Fruit fly (Drosophila melanogaster): ENCODE results near the gene Nca.

DNA sequence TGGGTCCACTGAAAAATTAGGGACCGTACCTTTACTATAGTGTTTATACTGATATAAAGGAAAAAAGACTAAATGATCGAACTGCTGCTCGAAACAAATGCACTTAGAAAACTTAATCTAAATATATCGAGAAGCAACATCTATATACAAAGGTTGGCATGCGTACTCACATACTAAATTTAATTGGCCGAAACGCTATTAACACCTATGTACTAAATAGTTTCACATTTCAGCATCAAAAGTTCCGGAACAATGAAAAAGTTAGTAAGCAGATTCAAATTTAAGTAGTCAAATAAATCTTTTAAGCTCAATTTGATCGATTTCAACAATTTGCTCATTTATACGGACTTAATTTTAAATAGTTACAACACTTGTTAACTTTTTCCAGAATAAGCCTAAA is 567 bp upstream of the Nca start, which contains the start of gene fln:
- TF ChIP-seq ttk (optimal IDR thresholded peaks at IDR 0.05) (no peak), Myc (optimal IDR thresholded peaks at IDR 0.05) (no peak), psq (optimal IDR thresholded peaks at IDR 0.05) (no peak), h (optimal IDR thresholded peaks at IDR 0.05) (no peak)

Data from Kc167 (cell line).